Worm (Caenorhabditis elegans) whole organism, L4 larva: ENCODE measurements around the gene nprl-3.

Source experiments
- D1046.2 ChIP-seq: fragments of 200-800 bp; sonication (Bioruptor generic); IDR thresholded peaks from 2 replicates; pipeline ENCODE4 v1.3.6; 2022; ENCODE audit warnings: missing genetic modification characterization, missing compliant biosample characterization
- F37D6.2 ChIP-seq: sonication (generic microtip); optimal IDR thresholded peaks from 2 replicates; lab custom pipeline; 2016; ENCODE audit warnings: mild to moderate bottlenecking, missing genetic modification characterization, missing compliant biosample characterization
- aly-2 ChIP-seq: sonication (generic microtip); optimal IDR thresholded peaks from 2 replicates; lab custom pipeline; 2018; ENCODE audit warnings: missing biosample characterization, missing genetic modification characterization
- ama-1 ChIP-seq: fragments of 150-350 bp; optimal IDR thresholded peaks from 2 replicates; lab custom pipeline; 2014; ENCODE audit warnings: inconsistent platforms, mixed read lengths
- attf-4 ChIP-seq: sonication (generic microtip); optimal IDR thresholded peaks from 3 replicates; lab custom pipeline; 2017; ENCODE audit warnings: missing biosample characterization, missing genetic modification characterization
- ceh-44 ChIP-seq: fragments of 200-800 bp; sonication (Bioruptor generic); IDR thresholded peaks from 2 replicates; pipeline ENCODE4 v1.3.6; 2022; ENCODE audit warnings: missing genetic modification reagents, missing genetic modification characterization, missing compliant biosample characterization
- cey-2 ChIP-seq: sonication (generic microtip); optimal IDR thresholded peaks from 3 replicates; lab custom pipeline; 2017; ENCODE audit warnings: missing genetic modification characterization, mild to moderate bottlenecking, missing compliant biosample characterization, antibody characterized with exemption, borderline replicate concordance; ENCODE audit not compliant: insufficient read depth
- ctbp-1 ChIP-seq: fragments of 200-800 bp; sonication (Bioruptor generic); IDR thresholded peaks from 2 replicates; pipeline ENCODE4 v1.3.6; 2022; ENCODE audit warnings: missing genetic modification reagents, missing genetic modification characterization, missing compliant biosample characterization
- daf-19 ChIP-seq: fragments of 200-800 bp; sonication (Bioruptor generic); conservative IDR thresholded peaks from 2 replicates; pipeline ENCODE4 v1.3.6; 2022; ENCODE audit warnings: missing genetic modification characterization, missing compliant biosample characterization
- dmd-8 ChIP-seq: fragments of 200-800 bp; sonication (Bioruptor generic); IDR thresholded peaks from 2 replicates; pipeline ENCODE4 v1.3.6; 2022; ENCODE audit warnings: missing genetic modification characterization, missing compliant biosample characterization
- dmd-9 ChIP-seq: fragments of 200-800 bp; sonication (Bioruptor generic); IDR thresholded peaks from 2 replicates; pipeline ENCODE4 v1.3.6; 2022; ENCODE audit warnings: missing genetic modification reagents, missing genetic modification characterization, missing compliant biosample characterization
- duxl-1 ChIP-seq: sonication (generic microtip); optimal IDR thresholded peaks from 2 replicates; lab custom pipeline; 2016; ENCODE audit warnings: mild to moderate bottlenecking, missing genetic modification characterization, moderate library complexity, missing compliant biosample characterization; ENCODE audit not compliant: poor library complexity
- dve-1 ChIP-seq: sonication (generic microtip); optimal IDR thresholded peaks from 2 replicates; lab custom pipeline; 2017; ENCODE audit warnings: antibody characterized with exemption, mild to moderate bottlenecking, missing genetic modification characterization, missing compliant biosample characterization; ENCODE audit not compliant: insufficient read depth
- fos-1 ChIP-seq: fragments of 150-350 bp; optimal IDR thresholded peaks from 2 replicates; lab custom pipeline; 2014; ENCODE audit warnings: missing biosample characterization, missing genetic modification characterization
- hif-1 ChIP-seq, 2 experiments: sonication (generic microtip); optimal IDR thresholded peaks; 2 replicates each; lab custom pipeline; 2016 to 2017; ENCODE audit warnings: missing compliant biosample characterization in 2 of 2, missing genetic modification characterization in 2 of 2, missing genetic modification reagents in 2 of 2, missing genotype in 2 of 2, mild to moderate bottlenecking in 1 of 2
- hlh-11 ChIP-seq: fragments of 200-800 bp; sonication (Bioruptor generic); optimal IDR thresholded peaks from 2 replicates; lab custom pipeline; 2018; ENCODE audit warnings: mild to moderate bottlenecking, missing genetic modification characterization, missing compliant biosample characterization
- hmg-1.1 ChIP-seq: fragments of 200-800 bp; sonication (Bioruptor generic); IDR thresholded peaks from 2 replicates; pipeline ENCODE4 v1.3.6; 2022; ENCODE audit warnings: missing genetic modification reagents, missing genetic modification characterization, missing compliant biosample characterization
- lim-7 ChIP-seq: fragments of 200-800 bp; sonication (Bioruptor generic); IDR thresholded peaks from 2 replicates; pipeline ENCODE4 v1.3.6; 2022; ENCODE audit warnings: missing genetic modification characterization, missing compliant biosample characterization
- lin-38 ChIP-seq: fragments of 200-800 bp; sonication (Bioruptor generic); IDR thresholded peaks from 2 replicates; pipeline ENCODE4 v1.3.6; 2022; ENCODE audit warnings: missing genetic modification reagents, missing genetic modification characterization, missing compliant biosample characterization
- lsy-2 ChIP-seq, 2 experiments: fragments of 150-350 bp in 1 of 2; sonication (generic microtip) in 1 of 2; optimal IDR thresholded peaks; 2 replicates each; lab custom pipeline; 2014 to 2017; ENCODE audit warnings: missing biosample characterization in 2 of 2, missing genetic modification characterization in 2 of 2
- mdl-1 ChIP-seq, 2 experiments: fragments of 150-350 bp in 1 of 2; sonication (generic microtip) in 1 of 2; optimal IDR thresholded peaks; 2 replicates each; lab custom pipeline; 2014 to 2017; ENCODE audit warnings: missing biosample characterization in 2 of 2, missing genetic modification characterization in 2 of 2
- mdt-29 ChIP-seq: fragments of 200-800 bp; sonication (Bioruptor generic); IDR thresholded peaks from 2 replicates; pipeline ENCODE4 v1.3.6; 2022; ENCODE audit warnings: missing genetic modification reagents, missing genetic modification characterization, missing compliant biosample characterization
- mep-1 ChIP-seq: fragments of 150-350 bp; sonication (generic microtip); optimal IDR thresholded peaks from 3 replicates; lab custom pipeline; 2014; ENCODE audit warnings: missing biosample characterization, missing genetic modification characterization
- mes-2 ChIP-seq: sonication (generic microtip); optimal IDR thresholded peaks from 2 replicates; lab custom pipeline; 2016; ENCODE audit warnings: missing genotype, mild to moderate bottlenecking, missing genetic modification characterization, missing compliant biosample characterization; ENCODE audit not compliant: poor library complexity, severe bottlenecking
- mxl-2 ChIP-seq: fragments of 200-800 bp; sonication (Bioruptor generic); conservative IDR thresholded peaks from 2 replicates; pipeline ENCODE4 v1.3.6; 2022; ENCODE audit warnings: missing genetic modification reagents, missing genetic modification characterization, missing compliant biosample characterization
- mxl-3 ChIP-seq: fragments of 200-800 bp; sonication (Bioruptor generic); optimal IDR thresholded peaks from 2 replicates; lab custom pipeline; 2018; ENCODE audit warnings: mild to moderate bottlenecking, missing genetic modification characterization, missing compliant biosample characterization
- nhr-10 ChIP-seq: fragments of 150-350 bp; optimal IDR thresholded peaks from 2 replicates; lab custom pipeline; 2014; ENCODE audit warnings: missing biosample characterization, missing genetic modification characterization
- nhr-11 ChIP-seq: fragments of 150-350 bp; optimal IDR thresholded peaks from 2 replicates; lab custom pipeline; 2014; ENCODE audit warnings: missing biosample characterization, missing genetic modification characterization
- nhr-25 ChIP-seq: sonication (generic microtip); optimal IDR thresholded peaks from 2 replicates; lab custom pipeline; 2017; ENCODE audit warnings: missing genetic modification characterization, mild to moderate bottlenecking, missing compliant biosample characterization, antibody characterized with exemption, moderate library complexity, borderline replicate concordance; ENCODE audit not compliant: insufficient read depth
- nhr-28 ChIP-seq: fragments of 150-350 bp; optimal IDR thresholded peaks from 2 replicates; lab custom pipeline; 2014; ENCODE audit warnings: missing biosample characterization, missing genetic modification characterization
- nhr-42 ChIP-seq: fragments of 200-800 bp; sonication (Bioruptor generic); IDR thresholded peaks from 2 replicates; pipeline ENCODE4 v1.3.6; 2022; ENCODE audit warnings: missing genetic modification characterization, missing compliant biosample characterization
- nhr-76 ChIP-seq: fragments of 150-350 bp; optimal IDR thresholded peaks from 2 replicates; lab custom pipeline; 2014; ENCODE audit warnings: missing biosample characterization, missing genetic modification characterization
- pqm-1 ChIP-seq: sonication (generic microtip); optimal IDR thresholded peaks from 2 replicates; lab custom pipeline; 2017; ENCODE audit warnings: missing biosample characterization, missing genetic modification characterization
- spr-1 ChIP-seq: sonication (generic microtip); optimal IDR thresholded peaks from 2 replicates; lab custom pipeline; 2016; ENCODE audit warnings: mild to moderate bottlenecking, missing genetic modification characterization, missing compliant biosample characterization
- tag-97 ChIP-seq: fragments of 200-800 bp; sonication (Bioruptor generic); IDR thresholded peaks from 2 replicates; pipeline ENCODE4 v1.3.6; 2022; ENCODE audit warnings: missing genetic modification characterization, missing compliant biosample characterization
- unc-130 ChIP-seq: sonication (generic microtip); optimal IDR thresholded peaks from 2 replicates; lab custom pipeline; 2016; ENCODE audit warnings: missing genetic modification reagents, missing genetic modification characterization, missing compliant biosample characterization
- unc-62 ChIP-seq, 3 experiments: fragments of 150-350 bp in 1 of 3; sonication (generic microtip); optimal IDR thresholded peaks in 2 of 3; peaks in 1 of 3; 1 replicate in 1 of 3; 2 replicates in 2 of 3; lab custom pipeline; 2014 to 2017; ENCODE audit warnings: missing biosample characterization in 3 of 3, missing genetic modification characterization in 3 of 3, missing genetic modification reagents in 3 of 3, missing genotype in 1 of 3
- zfp-3 ChIP-seq: fragments of 200-800 bp; sonication (Bioruptor generic); conservative IDR thresholded peaks from 2 replicates; pipeline ENCODE4 v1.3.6; 2022; ENCODE audit warnings: missing genetic modification reagents, missing genetic modification characterization, missing compliant biosample characterization
- ztf-7 ChIP-seq: fragments of 150-350 bp; optimal IDR thresholded peaks from 2 replicates; lab custom pipeline; 2014; ENCODE audit warnings: missing biosample characterization, missing genetic modification characterization

nprl-3 gene

DNA sequence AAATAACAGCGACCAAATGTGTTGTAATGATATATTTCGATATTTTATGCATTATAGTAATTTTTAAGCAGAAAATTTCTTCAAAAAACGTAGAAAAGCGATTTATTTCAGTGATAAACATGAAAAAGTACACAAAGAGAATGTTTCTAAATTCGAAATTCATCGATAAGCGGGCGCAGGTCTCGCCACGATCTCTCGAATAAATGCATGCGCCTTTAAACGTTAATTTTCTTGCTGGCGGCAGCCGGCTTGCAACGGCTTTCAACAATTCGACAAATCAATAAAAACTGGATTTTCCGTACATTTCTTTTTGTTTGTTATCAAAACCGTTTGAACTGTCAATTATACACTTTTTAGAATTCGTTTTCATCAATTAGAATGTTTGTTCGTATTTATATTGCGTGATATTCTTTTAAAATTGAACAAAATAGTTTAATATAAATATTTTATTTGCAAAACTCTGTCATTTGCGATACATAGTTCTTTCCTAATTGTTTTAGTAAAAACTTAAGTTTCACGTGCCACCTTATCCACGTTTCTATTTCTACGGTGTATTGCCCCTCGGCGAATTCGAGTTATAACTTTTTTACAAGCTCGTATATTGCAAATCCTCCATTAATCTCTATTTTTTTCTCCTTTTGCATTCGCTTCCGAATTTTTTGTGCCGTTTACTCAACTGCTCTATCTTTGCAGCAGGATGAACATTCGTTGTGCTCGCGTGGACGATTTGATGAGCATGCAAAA, 7.5 kb upstream of the nprl-3 start, which contains the start of gene daf-31 (continued):
- peak in 1 of 2 experiments; percentile 75 for TF ChIP-seq lsy-2 (tag; optimal IDR thresholded peaks at IDR 0.05; lab: Kevin White, UChicago)
- peak; percentile 36 for TF ChIP-seq dve-1 (tag; lab: Kevin White, UChicago)

DNA sequence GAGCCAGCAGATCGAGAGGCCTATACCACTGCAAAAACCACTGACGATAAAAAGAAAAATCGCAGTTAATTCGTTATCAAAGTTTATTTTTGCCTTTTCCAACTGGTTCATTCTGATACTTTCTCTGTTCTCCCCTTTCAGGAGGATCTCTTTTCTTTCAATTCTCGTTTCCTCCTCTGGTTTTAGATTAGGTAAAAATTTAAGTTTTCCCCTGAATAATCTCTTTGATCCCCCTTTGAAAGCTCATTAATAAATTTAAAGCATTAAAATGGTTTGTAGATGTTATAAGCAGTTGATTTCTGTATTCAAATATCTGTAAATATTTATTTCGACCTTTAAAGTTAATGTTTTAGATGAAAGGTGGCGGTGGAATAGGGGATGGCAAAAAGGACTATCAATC, 6.1 kb upstream of the nprl-3 start, which contains the start of gene K07H8.2:
TSS of gene K07H8.2 (plus strand) at position 301 of the 400 bp plus-strand sequence.
- no peak for TF ChIP-seq nhr-25 (tag; lab: Kevin White, UChicago)
- no peak for TF ChIP-seq dmd-8 (GFP tag; lab: Robert Waterston, UW)
- no peak for TF ChIP-seq cey-2 (tag; lab: Kevin White, UChicago)
- no peak for TF ChIP-seq hif-1 (tag; optimal IDR thresholded peaks at IDR 0.05; lab: Kevin White, UChicago)
- TF ChIP-seq nhr-10 (tag; lab: Kevin White, UChicago) = no peak
- TF ChIP-seq ctbp-1 (GFP tag; lab: Robert Waterston, UW) = no peak
- TF ChIP-seq mes-2 = no peak
- TF ChIP-seq lim-7 = no peak
- no peak for TF ChIP-seq mxl-2 (GFP tag; lab: Robert Waterston, UW)
- no peak for TF ChIP-seq fos-1
- no peak for TF ChIP-seq ztf-7
- no peak for TF ChIP-seq attf-4
- TF ChIP-seq ceh-44 = no peak
- no peak for TF ChIP-seq D1046.2
- no peak for TF ChIP-seq mdl-1 (tag; optimal IDR thresholded peaks at IDR 0.05; lab: Kevin White, UChicago)

ce11 chrIV:8294650-8295049, 2.6 kb upstream of the nprl-3 start, which contains the start of gene tbce-1:
TSS of gene tbce-1 (plus strand) at chrIV:8294690.
- TF ChIP-seq zfp-3 (GFP tag; lab: Robert Waterston, UW) (0 out of 2 replicates have a peak, but pooled peaks have one; percentile 62), spr-1 (tag; lab: Kevin White, UChicago) (no peak)
- TF ChIP-seq, all 104 proteins: peak for 1

- TF ChIP-seq daf-19 (GFP tag; lab: Robert Waterston, UW) = no peak
- TF ChIP-seq pqm-1 (tag; lab: Kevin White, UChicago) = no peak
- no peak for TF ChIP-seq mdt-29
- no peak for TF ChIP-seq attf-4
- no peak for TF ChIP-seq nhr-42
- TF ChIP-seq ama-1 (lab: Kevin White, UChicago) = no peak
- TF ChIP-seq hmg-1.1 (GFP tag; lab: Robert Waterston, UW) = no peak
- no peak for TF ChIP-seq aly-2 (tag; lab: Kevin White, UChicago)
Measured at ce11 chrIV:8299636-8300035, 2.3 kb downstream of the nprl-3 start, which contains the start of gene F35H10.6. TSS of gene F35H10.6 (plus strand) at chrIV:8299936.

DNA sequence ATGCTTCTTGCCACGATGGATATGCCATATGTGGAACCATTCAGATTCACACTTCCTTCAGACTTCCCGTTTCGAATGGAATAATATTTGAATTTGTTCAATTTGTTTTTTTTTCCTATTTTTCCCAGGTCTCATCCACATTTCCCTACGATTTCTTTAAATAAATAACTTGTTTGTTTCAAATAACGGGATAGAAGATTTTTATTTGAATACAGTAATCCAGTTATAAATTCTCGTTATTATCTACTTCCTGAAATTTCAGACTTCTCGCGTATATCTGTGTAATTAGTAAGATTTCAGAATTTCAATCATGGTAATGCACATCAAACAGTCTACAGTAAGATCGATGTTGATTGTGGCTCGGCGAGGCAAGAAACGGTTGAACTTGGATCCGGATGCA, 3.2 kb downstream of the nprl-3 start, which contains the start of gene F35H10.5:
TSS of gene F35H10.5 (plus strand) at position 301 of the 400 bp plus-strand sequence.
- TF ChIP-seq lin-38 (GFP tag; lab: Robert Waterston, UW) (0 out of 2 replicates have a peak, but pooled peaks have one; percentile 8), fos-1 (no peak)
- TF ChIP-seq, all 104 proteins: peak for 1

DNA sequence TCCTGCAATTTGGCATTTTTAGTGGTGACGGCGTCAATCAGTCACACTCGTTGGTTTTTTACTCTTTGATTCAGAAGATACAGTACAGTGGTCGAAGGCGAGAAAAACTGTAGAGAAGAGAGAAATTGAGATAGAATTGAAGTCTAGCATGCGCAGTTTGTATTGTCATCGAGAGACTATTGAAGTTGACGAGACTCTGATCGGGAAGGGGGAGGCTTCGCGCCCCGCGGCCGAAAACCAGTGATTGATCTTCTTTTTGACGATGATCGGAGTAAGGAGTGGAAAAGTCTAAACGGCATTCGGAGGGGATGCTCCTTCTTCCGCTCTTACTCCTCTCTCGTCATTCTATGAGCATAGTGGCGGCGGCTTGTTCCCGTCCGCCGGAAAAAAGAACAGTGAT, 4.6 kb downstream of the nprl-3 start:
- TF ChIP-seq nhr-25 (tag; lab: Kevin White, UChicago) (peak; percentile 78), nhr-28 (tag; lab: Kevin White, UChicago) (peak; percentile 93), tag-97 (GFP tag; lab: Robert Waterston, UW) (no peak), nhr-11 (tag; lab: Kevin White, UChicago) (peak; percentile 12), F37D6.2 (tag; lab: Kevin White, UChicago) (no peak), mxl-3 (GFP tag; lab: Kevin White, UChicago) (peak; percentile 62), unc-130 (GFP tag; lab: Kevin White, UChicago) (no peak), hlh-11 (tag; lab: Kevin White, UChicago) (peak; percentile 41), dmd-9 (GFP tag; lab: Robert Waterston, UW) (no peak), duxl-1 (tag; lab: Kevin White, UChicago) (no peak), nhr-76 (tag; lab: Kevin White, UChicago) (no peak), mdl-1 (tag; optimal IDR thresholded peaks at IDR 0.05; lab: Kevin White, UChicago) (peak in 1 of 2 experiments; percentile 62), unc-62 (GFP tag; optimal IDR thresholded peaks at IDR 0.05 in 1 of 2; lab: Kevin White, UChicago) (peak in 1 of 2 experiments; percentile 88), unc-62 (tag; optimal IDR thresholded peaks at IDR 0.05; lab: Kevin White, UChicago) (no peak), mep-1 (tag; lab: Kevin White, UChicago) (peak; percentile 57)
